Worm (Caenorhabditis elegans) whole organism, L3 larva: ENCODE results near the gene Y54G2A.41.

ENCODE experiments used
- ZK546.5 ChIP-seq: sonication (generic microtip); optimal IDR thresholded peaks from 2 replicates; lab custom pipeline; 2017; ENCODE audit warnings: missing biosample characterization, missing genetic modification characterization
- ceh-9 ChIP-seq: sonication (generic microtip); optimal IDR thresholded peaks from 2 replicates; lab custom pipeline; 2018; ENCODE audit warnings: missing biosample characterization, missing genetic modification characterization
- egl-27 ChIP-seq: sonication (generic microtip); optimal IDR thresholded peaks from 4 replicates; lab custom pipeline; 2017; ENCODE audit warnings: missing biosample characterization, missing genetic modification reagents, missing genetic modification characterization
- elt-2 ChIP-seq: sonication (generic microtip); optimal IDR thresholded peaks from 2 replicates; lab custom pipeline; 2016; ENCODE audit warnings: missing genetic modification reagents, mild to moderate bottlenecking, missing genetic modification characterization, missing compliant biosample characterization
- fkh-10 ChIP-seq: sonication (generic microtip); optimal IDR thresholded peaks from 2 replicates; lab custom pipeline; 2017; ENCODE audit warnings: missing biosample characterization, missing genetic modification reagents, missing genetic modification characterization
- fos-1 ChIP-seq: fragments of 150-350 bp; optimal IDR thresholded peaks from 2 replicates; lab custom pipeline; 2014; ENCODE audit warnings: missing biosample characterization, missing genetic modification characterization
- mdl-1 ChIP-seq: fragments of 150-350 bp; optimal IDR thresholded peaks from 2 replicates; lab custom pipeline; 2014; ENCODE audit warnings: missing biosample characterization, missing genetic modification characterization
- nfya-1 ChIP-seq: sonication (generic microtip); optimal IDR thresholded peaks from 2 replicates; lab custom pipeline; 2017; ENCODE audit warnings: missing genetic modification characterization, mild to moderate bottlenecking, missing compliant biosample characterization, antibody characterized with exemption, moderate library complexity; ENCODE audit not compliant: insufficient read depth
- nhr-11 ChIP-seq: fragments of 150-350 bp; optimal IDR thresholded peaks from 2 replicates; lab custom pipeline; 2014; ENCODE audit warnings: missing biosample characterization, missing genetic modification characterization
- nhr-77 ChIP-seq: fragments of 150-350 bp; optimal IDR thresholded peaks from 2 replicates; lab custom pipeline; 2014; ENCODE audit warnings: missing biosample characterization, missing genetic modification characterization
- snpc-4 ChIP-seq: fragments of 150-350 bp; optimal IDR thresholded peaks from 2 replicates; lab custom pipeline; 2014; ENCODE audit warnings: missing biosample characterization, missing genetic modification characterization
- tbx-2 ChIP-seq: sonication (generic microtip); optimal IDR thresholded peaks from 2 replicates; lab custom pipeline; 2016; ENCODE audit warnings: mild to moderate bottlenecking, missing genetic modification characterization, missing compliant biosample characterization
- unc-62 ChIP-seq: fragments of 150-350 bp; sonication (generic microtip); optimal IDR thresholded peaks from 4 replicates; lab custom pipeline; 2014; ENCODE audit warnings: missing biosample characterization, missing genetic modification reagents, missing genetic modification characterization
- zag-1 ChIP-seq: fragments of 150-350 bp; optimal IDR thresholded peaks from 2 replicates; lab custom pipeline; 2014; ENCODE audit warnings: missing biosample characterization, missing genetic modification characterization

ce11 chrIV:2708329-2708965, 43.2 kb upstream of the Y54G2A.41 start:
- TF ChIP-seq nfya-1 (tag; lab: Kevin White, UChicago): peak; percentile 94
- no peak for TF ChIP-seq zag-1 (tag; lab: Kevin White, UChicago)
- no peak for TF ChIP-seq unc-62 (GFP tag; lab: Kevin White, UChicago)
- TF ChIP-seq fkh-10: peak; percentile 78
- no peak for TF ChIP-seq fos-1 (tag; lab: Kevin White, UChicago)
- TF ChIP-seq nhr-11 (tag; lab: Kevin White, UChicago): peak; percentile 50
- TF ChIP-seq mdl-1 (tag; lab: Kevin White, UChicago): peak; percentile 86
- TF ChIP-seq snpc-4 (tag; lab: Kevin White, UChicago): peak; percentile 58
- no peak for TF ChIP-seq ceh-9
- TF ChIP-seq tbx-2 (tag; lab: Kevin White, UChicago): peak; percentile 64
- no peak for TF ChIP-seq nhr-77 (tag; lab: Kevin White, UChicago)
- peak; percentile 57 for TF ChIP-seq elt-2
- TF ChIP-seq egl-27 (tag; lab: Kevin White, UChicago): peak; percentile 39
- no peak for TF ChIP-seq ZK546.5 (tag; lab: Kevin White, UChicago)
